Worm (Caenorhabditis elegans) whole organism, L3 larva: Measurements from ENCODE around the gene nspc-16.

Experiments
- mdl-1 ChIP-seq: fragments of 150-350 bp; optimal IDR thresholded peaks from 2 replicates; lab custom pipeline; 2014; ENCODE audit warnings: missing biosample characterization, missing genetic modification characterization
- nhr-12 ChIP-seq: fragments of 150-350 bp; optimal IDR thresholded peaks from 2 replicates; lab custom pipeline; 2014; ENCODE audit warnings: missing biosample characterization, missing genetic modification characterization
- nhr-76 ChIP-seq: fragments of 150-350 bp; sonication (generic microtip); optimal IDR thresholded peaks from 5 replicates; lab custom pipeline; 2014; ENCODE audit warnings: missing biosample characterization, missing genetic modification characterization
- unc-62 ChIP-seq: fragments of 150-350 bp; sonication (generic microtip); optimal IDR thresholded peaks from 4 replicates; lab custom pipeline; 2014; ENCODE audit warnings: missing biosample characterization, missing genetic modification reagents, missing genetic modification characterization

ce11 chrX:14572419-14572818, 49.0 kb downstream of the nspc-16 start, which contains the start of gene lron-1:
- TF ChIP-seq nhr-76 (tag; lab: Kevin White, UChicago): no peak
- TF ChIP-seq mdl-1: no peak
- no peak for TF ChIP-seq nhr-12 (tag; lab: Kevin White, UChicago)
- no peak for TF ChIP-seq unc-62
